Worm (Caenorhabditis elegans) whole organism, L3 larva: ENCODE results near the gene dnj-9.

Experiments
- fos-1 ChIP-seq: fragments of 150-350 bp; optimal IDR thresholded peaks from 2 replicates; lab custom pipeline; 2014; ENCODE audit warnings: missing biosample characterization, missing genetic modification characterization
- jun-1 ChIP-seq: fragments of 150-350 bp; optimal IDR thresholded peaks from 2 replicates; lab custom pipeline; 2014; ENCODE audit warnings: missing biosample characterization, missing genetic modification reagents, missing genetic modification characterization
- snpc-4 ChIP-seq: fragments of 150-350 bp; optimal IDR thresholded peaks from 2 replicates; lab custom pipeline; 2014; ENCODE audit warnings: missing biosample characterization, missing genetic modification characterization
- ztf-11 ChIP-seq: fragments of 150-350 bp; optimal IDR thresholded peaks from 2 replicates; lab custom pipeline; 2014; ENCODE audit warnings: missing biosample characterization, missing genetic modification characterization

ce11 chrII:4818780-4819179, 33.1 kb upstream of the dnj-9 start:
- no peak for TF ChIP-seq jun-1 (tag; lab: Kevin White, UChicago)
- no peak for TF ChIP-seq ztf-11 (tag; lab: Kevin White, UChicago)
- no peak for TF ChIP-seq fos-1 (tag; lab: Kevin White, UChicago)
- TF ChIP-seq snpc-4 (tag; lab: Kevin White, UChicago): no peak
